Fruit fly (Drosophila melanogaster) ovary, adult (tissue): ENCODE measurements around the gene Reph.

ENCODE experiments used
- CG17801 ChIP-seq: fragments of 200-800 bp; optimal IDR thresholded peaks from 2 replicates; lab custom pipeline; 2019; ENCODE audit warnings: missing biosample characterization, mild to moderate bottlenecking, missing genetic modification characterization, moderate library complexity; ENCODE audit not compliant: partially characterized antibody

Gene Reph

DNA sequence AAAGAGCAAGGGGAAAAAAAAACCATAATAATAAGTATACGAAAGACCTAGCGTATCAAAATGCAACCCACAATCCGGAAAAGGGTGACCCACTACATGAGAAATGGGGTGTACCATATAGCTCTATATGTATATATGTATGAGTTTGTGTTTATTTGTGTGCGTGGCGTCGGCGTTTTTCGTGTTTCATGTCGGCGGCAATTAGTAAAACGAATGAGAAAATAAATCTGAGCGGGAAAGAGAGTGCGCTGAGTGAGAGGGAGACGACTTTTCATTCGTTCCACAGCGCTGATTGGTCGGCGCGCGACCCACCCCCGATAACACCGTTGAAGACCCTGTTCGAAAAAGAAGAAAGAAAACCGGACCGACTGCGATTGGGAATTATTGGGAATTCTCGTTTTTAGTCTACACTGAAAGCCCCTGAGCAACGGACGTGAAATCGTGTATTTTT lies 33.1 kb downstream of the Reph start, which contains the start of gene slp2:
Gene slp2 (plus strand): TSS at position 401 of the 451 bp plus-strand sequence.
- no peak for TF ChIP-seq CG17801

DNA sequence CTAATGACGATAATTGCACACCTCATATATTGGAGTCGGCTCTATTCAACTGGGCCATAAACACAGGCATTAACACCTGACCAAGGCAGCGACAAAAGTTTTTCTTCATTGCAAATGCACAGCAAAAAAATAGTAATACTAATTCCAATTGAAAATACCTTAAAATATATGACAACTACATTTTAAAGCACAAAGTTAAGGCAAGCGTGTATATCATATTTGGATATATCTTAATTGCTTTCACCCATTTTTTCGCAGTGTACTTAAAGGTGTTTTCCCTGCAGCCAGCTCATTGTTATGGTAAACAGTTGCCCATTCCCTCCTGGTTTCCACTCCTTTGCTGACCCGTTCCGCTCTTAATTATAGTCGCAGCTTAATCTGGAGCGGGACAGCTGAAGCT lies 37.6 kb downstream of the Reph start:
- TF ChIP-seq CG17801 = no peak

DNA sequence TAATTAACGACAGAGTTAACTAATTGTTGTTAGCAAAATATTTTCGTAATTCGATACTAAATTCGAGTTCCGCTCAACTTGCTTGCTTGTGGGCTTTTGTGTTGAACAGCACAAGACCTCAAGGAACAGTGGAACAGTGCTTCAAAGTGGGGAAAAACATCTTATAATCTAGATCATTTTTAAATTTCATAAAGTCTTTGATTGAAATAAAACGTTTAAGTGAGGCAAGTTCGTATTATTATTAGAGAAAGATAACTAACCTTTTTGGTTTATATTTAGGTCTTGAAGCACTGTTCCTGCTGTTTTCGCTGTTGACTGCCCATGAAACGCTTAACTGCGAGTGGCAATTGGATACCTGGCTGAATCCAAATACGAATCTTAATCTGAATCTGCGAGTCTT lies 40.8 kb downstream of the Reph start:
- no peak for TF ChIP-seq CG17801

DNA sequence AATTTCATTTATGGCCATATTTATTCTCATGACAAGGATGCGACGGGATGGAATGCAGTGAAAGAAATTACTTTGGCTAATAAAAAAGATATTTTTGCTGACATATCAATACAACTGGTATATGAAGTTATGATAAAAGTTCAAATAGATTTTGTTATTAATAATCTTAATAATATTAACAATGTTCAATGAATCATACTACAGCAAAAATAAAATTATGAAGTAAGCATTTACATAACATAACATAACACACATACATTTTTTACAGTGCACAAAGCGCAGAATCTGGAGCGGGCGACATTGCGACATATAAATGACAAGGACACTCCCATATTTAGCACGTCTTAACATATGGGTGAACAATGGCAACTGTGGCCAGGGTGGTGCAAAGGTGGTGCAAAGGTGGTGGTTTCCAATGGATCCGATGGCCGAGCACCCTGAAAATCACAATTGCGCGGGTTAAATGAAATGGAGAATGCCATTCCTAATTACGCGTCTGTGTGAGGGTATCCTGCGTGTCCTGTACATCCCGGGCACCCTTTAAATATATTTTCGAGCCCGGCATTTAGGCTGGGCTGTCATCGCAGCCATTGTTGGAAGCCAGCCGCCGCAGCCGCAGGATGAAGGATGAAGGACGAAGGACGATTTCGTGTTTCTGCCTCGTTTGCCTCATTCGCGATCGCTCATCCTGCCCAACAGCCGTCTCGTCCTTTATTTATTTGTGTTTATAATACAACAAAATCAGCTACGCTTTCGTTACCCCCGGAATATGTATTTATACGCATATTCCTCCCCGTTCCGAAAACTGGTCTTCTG lies 41.8 kb downstream of the Reph start:
- TF ChIP-seq CG17801 = no peak

DNA sequence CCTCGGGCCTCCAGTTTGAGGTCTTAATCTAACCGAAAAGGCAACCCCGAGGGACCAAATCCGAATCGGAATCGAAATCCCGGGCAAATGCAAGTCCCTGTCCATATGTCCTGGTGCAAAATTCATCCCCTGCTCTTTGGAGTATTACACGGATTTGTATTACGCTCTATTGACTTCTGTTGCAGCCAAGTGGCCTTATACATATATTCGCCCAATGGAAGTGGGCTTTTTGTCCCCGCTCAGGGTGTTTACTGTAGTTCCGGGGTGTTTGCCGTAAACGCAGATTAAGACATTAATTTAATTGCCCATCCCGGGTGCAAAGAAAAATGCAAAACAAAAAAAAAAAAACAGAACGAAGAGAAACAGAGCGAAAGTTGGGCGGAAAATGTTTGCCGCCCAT lies 43.2 kb downstream of the Reph start:
- no peak for TF ChIP-seq CG17801

DNA sequence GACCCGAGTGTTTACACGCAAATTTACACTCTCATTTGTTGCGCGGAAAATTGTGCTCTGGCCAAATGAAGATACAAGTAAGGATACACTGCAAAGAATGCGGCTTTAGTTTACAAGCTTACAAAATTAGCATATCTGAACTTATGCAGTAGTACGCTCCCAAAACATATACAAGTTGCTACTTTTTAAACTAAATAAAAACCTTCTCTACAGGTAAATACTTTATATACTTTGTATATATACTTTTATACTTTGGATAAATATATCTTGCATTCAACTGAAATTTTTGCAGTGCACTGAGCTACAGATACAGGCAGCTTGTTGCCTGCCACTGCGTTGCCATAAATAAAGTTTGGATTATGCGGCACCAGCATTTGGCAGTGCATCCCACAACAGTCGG lies 44.6 kb downstream of the Reph start:
- TF ChIP-seq CG17801 = no peak

DNA sequence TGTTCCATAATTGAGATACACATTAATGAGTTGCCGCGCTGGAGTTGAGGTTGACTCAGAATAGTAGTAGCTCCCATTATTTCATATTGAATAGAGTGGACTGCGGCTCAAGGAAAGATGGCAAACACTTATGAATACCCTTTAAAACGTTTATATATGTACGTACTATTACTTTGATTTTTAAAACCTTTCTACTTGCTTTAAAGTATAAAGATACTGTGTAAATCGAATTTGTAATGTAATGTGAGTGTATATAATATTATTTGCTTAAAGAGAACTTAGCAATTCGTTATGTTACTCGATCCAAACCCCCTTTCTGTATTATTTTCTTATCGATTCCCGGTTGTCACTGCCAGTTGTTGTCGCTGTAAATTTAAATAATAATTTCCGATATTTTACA lies 48.0 kb downstream of the Reph start:
- no peak for TF ChIP-seq CG17801

DNA sequence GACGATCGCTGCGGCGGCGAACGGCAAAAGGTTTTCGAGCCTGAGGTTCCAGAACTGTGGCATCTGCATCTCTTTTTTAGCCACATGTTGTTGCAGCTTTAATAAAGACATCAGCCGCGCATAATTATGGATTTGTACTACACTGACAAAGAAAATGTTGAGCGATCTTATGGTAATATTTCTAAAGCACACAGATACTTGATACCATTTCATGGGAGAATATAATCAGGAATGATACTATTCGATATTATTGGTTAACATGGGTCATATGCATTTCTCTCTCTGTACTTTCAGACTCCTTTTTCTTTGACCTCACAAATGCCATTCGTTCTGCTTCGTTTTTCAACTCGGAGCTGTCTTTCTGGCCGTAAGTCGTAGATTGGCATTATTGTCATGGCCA lies 48.8 kb downstream of the Reph start:
- TF ChIP-seq CG17801 = no peak

DNA sequence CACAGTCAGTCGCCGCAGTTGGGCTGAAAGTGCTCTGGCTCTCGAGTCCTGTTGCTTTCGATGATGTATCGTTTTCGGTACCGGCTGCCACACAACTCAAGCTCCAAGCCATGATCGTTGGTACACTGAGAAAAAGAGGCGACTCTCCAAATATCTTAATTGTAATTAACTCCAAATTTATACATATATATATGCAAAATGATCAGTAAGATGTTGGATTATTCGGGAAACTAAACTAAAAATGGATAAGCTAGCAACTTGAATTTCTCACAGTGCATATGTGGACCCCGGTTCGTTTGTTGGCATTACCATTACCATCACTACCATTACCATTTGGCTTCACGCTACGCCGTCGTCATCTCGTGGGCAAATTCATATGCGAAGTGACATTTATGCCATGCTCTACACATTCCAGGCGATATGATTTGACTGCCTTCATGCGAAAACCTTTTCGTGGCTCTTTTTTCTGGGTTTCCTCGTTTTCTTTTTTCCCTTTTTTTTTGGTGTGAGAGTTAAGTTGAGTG lies 50.2 kb downstream of the Reph start:
- TF ChIP-seq CG17801 = no peak

DNA sequence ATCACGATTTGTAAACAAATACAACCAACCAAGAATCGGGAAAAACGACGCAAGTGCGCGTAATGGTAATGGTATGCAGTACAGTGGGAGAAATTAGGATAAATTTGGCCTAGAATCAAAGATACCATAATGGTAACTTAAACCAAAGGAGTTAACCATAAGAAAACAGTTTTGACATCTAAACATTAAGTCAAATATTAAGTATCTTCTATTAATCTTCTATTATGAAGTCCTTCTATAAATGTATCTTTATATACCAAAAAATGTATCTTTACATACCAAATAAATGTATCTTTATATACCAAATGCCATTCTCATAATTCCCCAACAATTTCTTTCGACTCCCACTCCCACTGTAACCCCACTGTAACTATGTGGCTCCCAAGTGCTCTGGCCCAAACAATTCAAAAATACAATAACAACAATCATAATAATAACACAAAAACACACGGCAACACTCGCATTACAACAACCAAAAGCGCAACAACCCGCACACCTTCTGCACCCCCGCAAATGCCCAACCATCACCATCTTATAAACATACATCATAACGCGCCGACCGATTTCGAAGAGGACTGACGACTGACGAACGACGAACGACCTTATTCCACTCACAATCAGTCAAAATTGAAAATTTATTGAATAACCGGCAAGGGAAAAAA lies 52.3 kb downstream of the Reph start:
- TF ChIP-seq CG17801 = no peak

DNA sequence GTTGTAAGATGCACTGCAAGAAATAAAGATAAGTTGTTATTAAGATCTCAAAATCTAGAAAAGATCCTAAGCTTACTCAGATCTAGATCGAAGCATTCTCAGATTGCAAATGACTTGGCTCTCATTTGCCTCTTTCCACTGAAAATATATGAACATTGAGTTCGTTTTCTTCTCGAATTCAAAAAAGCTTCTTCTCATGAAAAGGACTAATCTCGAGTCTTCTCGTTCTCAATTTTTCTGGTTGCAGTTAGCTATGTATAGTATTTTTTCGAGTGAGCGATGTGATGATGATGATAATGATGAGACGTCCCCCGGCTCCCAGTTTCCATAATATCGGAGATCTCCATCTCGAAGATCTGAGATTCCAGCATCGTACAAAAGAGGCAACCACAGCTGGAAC lies 53.0 kb downstream of the Reph start:
- no peak for TF ChIP-seq CG17801

DNA sequence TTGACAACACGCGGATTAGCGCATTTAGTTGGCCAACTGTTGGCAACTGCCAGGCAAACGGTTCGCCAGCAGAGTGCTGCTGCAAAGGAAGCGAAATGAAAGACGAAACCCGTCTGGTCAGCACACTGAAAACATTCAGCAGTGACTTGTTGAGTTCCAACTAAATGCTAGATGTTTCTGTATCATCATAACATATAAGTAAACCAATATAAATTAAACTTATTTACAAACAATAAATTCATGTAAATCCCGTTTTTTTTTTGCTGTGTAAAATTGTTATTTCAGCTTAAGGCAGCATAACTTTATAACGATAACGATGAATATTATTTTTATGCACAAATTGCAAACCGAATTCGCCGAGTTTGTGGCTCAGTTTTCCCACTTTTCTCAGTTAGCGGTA lies 54.8 kb downstream of the Reph start:
- TF ChIP-seq CG17801 = no peak
